Worm (Caenorhabditis elegans): Measurements from ENCODE around the gene F08F3.4.

ce11 chrV:5432499-5432898 is 21.7 kb downstream of the F08F3.4 start, which contains the start of gene F08F3.8:
- no peak for TF ChIP-seq snpc-4 (tag; optimal IDR thresholded peaks at IDR 0.05)
- TF ChIP-seq ceh-82 (tag; optimal IDR thresholded peaks at IDR 0.05) = no peak
- TF ChIP-seq unc-62 (GFP tag; optimal IDR thresholded peaks at IDR 0.05) = no peak
- TF ChIP-seq lin-39 (tag; optimal IDR thresholded peaks at IDR 0.05) = no peak
- TF ChIP-seq nhr-11 (tag; optimal IDR thresholded peaks at IDR 0.05) = no peak
- no peak for TF ChIP-seq fos-1 (tag; optimal IDR thresholded peaks at IDR 0.05)
- no peak for TF ChIP-seq sem-4 (tag; optimal IDR thresholded peaks at IDR 0.05)
- no peak for TF ChIP-seq elt-3 (tag; optimal IDR thresholded peaks at IDR 0.05)
- no peak for TF ChIP-seq R02D3.7 (tag; optimal IDR thresholded peaks at IDR 0.05)
